Fruit fly (Drosophila melanogaster) whole organism, embryonic: Measurements from ENCODE around the gene eIF3l.
A peak's percentile ranks its signal among the peaks of the same experiment; 100 is the strongest.

Experiments used
- Bgb ChIP-seq: fragments of 200-800 bp; sonication (Bioruptor generic); IDR thresholded peaks from 2 replicates; pipeline ENCODE4 v1.3.6; 2022; ENCODE audit warnings: missing biosample characterization, missing genetic modification characterization; ENCODE audit not compliant: partially characterized antibody
- CG10147 ChIP-seq: fragments of 200-800 bp; sonication (Bioruptor generic); optimal IDR thresholded peaks from 2 replicates; lab custom pipeline; 2019; ENCODE audit warnings: missing biosample characterization, mild to moderate bottlenecking, missing genetic modification characterization, moderate library complexity
- CG10209 ChIP-seq: fragments of 200-800 bp; sonication (Bioruptor generic); optimal IDR thresholded peaks from 3 replicates; lab custom pipeline; 2017; ENCODE audit warnings: missing biosample characterization, mild to moderate bottlenecking, missing genetic modification characterization, missing genetic modification reagents
- CG10366 ChIP-seq: fragments of 200-800 bp; sonication (Bioruptor generic); IDR thresholded peaks from 2 replicates; pipeline ENCODE4 v1.3.6; 2022; ENCODE audit warnings: missing biosample characterization, missing genetic modification characterization
- CG10654 ChIP-seq: fragments of 200-800 bp; sonication (Bioruptor generic); optimal IDR thresholded peaks from 2 replicates; lab custom pipeline; 2016; ENCODE audit warnings: missing biosample characterization, missing genetic modification characterization
- CG11456 ChIP-seq: fragments of 200-800 bp; sonication (Bioruptor generic); IDR thresholded peaks from 3 replicates; pipeline ENCODE4 v1.3.6; 2022; ENCODE audit warnings: missing biosample characterization, missing genetic modification characterization
- CG11560 ChIP-seq: fragments of 200-800 bp; sonication (Bioruptor generic); IDR thresholded peaks from 3 replicates; pipeline ENCODE4 v1.3.6; 2022; ENCODE audit warnings: missing biosample characterization, missing genetic modification characterization
- CG11696 ChIP-seq: fragments of 200-800 bp; sonication (Bioruptor generic); IDR thresholded peaks from 2 replicates; pipeline ENCODE4 v1.3.6; 2022; ENCODE audit warnings: missing biosample characterization, missing genetic modification characterization
- CG12391 ChIP-seq: fragments of 200-800 bp; sonication (Bioruptor generic); optimal IDR thresholded peaks from 3 replicates; lab custom pipeline; 2018; ENCODE audit warnings: missing biosample characterization, mild to moderate bottlenecking, missing genetic modification characterization, moderate library complexity
- CG14860 ChIP-seq: fragments of 200-800 bp; sonication (Bioruptor generic); IDR thresholded peaks from 3 replicates; pipeline ENCODE4 v1.3.6; 2022; ENCODE audit warnings: missing biosample characterization, missing genetic modification characterization; ENCODE audit not compliant: partially characterized antibody
- CG15696 ChIP-seq: fragments of 200-800 bp; sonication (Bioruptor generic); optimal IDR thresholded peaks from 2 replicates; lab custom pipeline; 2019; ENCODE audit warnings: missing biosample characterization, mild to moderate bottlenecking, missing genetic modification characterization, moderate library complexity
- CG17186 ChIP-seq: fragments of 200-800 bp; sonication (Bioruptor generic); optimal IDR thresholded peaks from 3 replicates; lab custom pipeline; 2017; ENCODE audit warnings: missing biosample characterization, missing genetic modification reagents, missing genetic modification characterization
- CG2129 ChIP-seq: fragments of 200-800 bp; sonication (Bioruptor generic); IDR thresholded peaks from 2 replicates; pipeline ENCODE4 v1.3.6; 2022; ENCODE audit warnings: missing biosample characterization, missing genetic modification characterization; ENCODE audit not compliant: partially characterized antibody
- CG2889 ChIP-seq: fragments of 200-800 bp; sonication (Bioruptor generic); IDR thresholded peaks from 3 replicates; pipeline ENCODE4 v1.3.6; 2022; ENCODE audit warnings: missing biosample characterization, missing genetic modification characterization
- CG4328 ChIP-seq: fragments of 200-800 bp; sonication (Bioruptor generic); optimal IDR thresholded peaks from 3 replicates; lab custom pipeline; 2017; ENCODE audit warnings: missing biosample characterization, missing genetic modification reagents, missing genetic modification characterization
- CG6254 ChIP-seq: fragments of 200-800 bp; sonication (Bioruptor generic); optimal IDR thresholded peaks from 3 replicates; lab custom pipeline; 2017; ENCODE audit warnings: mild to moderate bottlenecking, missing biosample characterization, missing genetic modification reagents, missing genetic modification characterization
- Doc3 ChIP-seq: fragments of 200-800 bp; sonication (Bioruptor generic); IDR thresholded peaks from 3 replicates; pipeline ENCODE4 v1.3.6; 2022; ENCODE audit warnings: missing biosample characterization, missing genetic modification characterization; ENCODE audit not compliant: partially characterized antibody
- Fer3 ChIP-seq: fragments of 200-800 bp; sonication (Bioruptor generic); optimal IDR thresholded peaks from 2 replicates; lab custom pipeline; 2018; ENCODE audit warnings: missing biosample characterization, mild to moderate bottlenecking, missing genetic modification characterization, moderate library complexity
- H2.0 ChIP-seq: fragments of 200-800 bp; sonication (Bioruptor generic); IDR thresholded peaks from 2 replicates; pipeline ENCODE4 v1.3.6; 2022; ENCODE audit warnings: missing biosample characterization, missing genetic modification characterization
- HmgZ ChIP-seq: fragments of 200-800 bp; sonication (Bioruptor generic); optimal IDR thresholded peaks from 2 replicates; lab custom pipeline; 2018; ENCODE audit warnings: missing biosample characterization, mild to moderate bottlenecking, missing genetic modification characterization
- Hr39 ChIP-seq: fragments of >200 bp; optimal IDR thresholded peaks from 2 replicates; lab custom pipeline; 2017
- Kr ChIP-seq: fragments of 200-800 bp; sonication (Bioruptor generic); optimal IDR thresholded peaks from 2 replicates; lab custom pipeline; 2017; ENCODE audit warnings: missing biosample characterization, mild to moderate bottlenecking, missing genetic modification characterization
- Meics ChIP-seq: fragments of 200-800 bp; sonication (Bioruptor generic); optimal IDR thresholded peaks from 2 replicates; lab custom pipeline; 2017; ENCODE audit warnings: missing biosample characterization, mild to moderate bottlenecking, missing genetic modification characterization
- Mrtf ChIP-seq: fragments of 200-800 bp; sonication (Bioruptor generic); IDR thresholded peaks from 3 replicates; pipeline ENCODE4 v1.3.6; 2022; ENCODE audit warnings: missing biosample characterization, missing genetic modification characterization
- Opbp ChIP-seq: fragments of 200-800 bp; sonication (Bioruptor generic); IDR thresholded peaks from 3 replicates; pipeline ENCODE4 v1.3.6; 2022; ENCODE audit warnings: missing biosample characterization, missing genetic modification characterization; ENCODE audit not compliant: partially characterized antibody
- Optix ChIP-seq: fragments of 200-800 bp; sonication (Bioruptor generic); IDR thresholded peaks from 3 replicates; pipeline ENCODE4 v1.3.6; 2022; ENCODE audit warnings: missing biosample characterization, missing genetic modification characterization
- PHDP ChIP-seq: fragments of 200-800 bp; sonication (Bioruptor generic); optimal IDR thresholded peaks from 3 replicates; lab custom pipeline; 2018; ENCODE audit warnings: missing biosample characterization, mild to moderate bottlenecking, missing genetic modification characterization, moderate library complexity
- Rx ChIP-seq: fragments of 200-800 bp; sonication (Bioruptor generic); IDR thresholded peaks from 2 replicates; pipeline ENCODE4 v1.3.6; 2022; ENCODE audit warnings: missing biosample characterization, missing genetic modification characterization
- Trl ChIP-seq, 3 experiments: fragments of >200 bp in 2 of 3; fragments of 200-800 bp in 1 of 3; sonication (Bioruptor generic) in 1 of 3; optimal IDR thresholded peaks; 2 replicates in 1 of 3; 3 replicates in 2 of 3; lab custom pipeline; 2016 to 2017; ENCODE audit warnings: missing biosample characterization in 1 of 3, missing genetic modification characterization in 1 of 3
- abd-A ChIP-seq: fragments of 200-800 bp; sonication (Bioruptor generic); optimal IDR thresholded peaks from 3 replicates; lab custom pipeline; 2019; ENCODE audit warnings: missing biosample characterization, mild to moderate bottlenecking, missing genetic modification characterization, moderate library complexity
- al ChIP-seq: fragments of 200-800 bp; sonication (Bioruptor generic); IDR thresholded peaks from 2 replicates; pipeline ENCODE4 v1.3.6; 2022; ENCODE audit warnings: missing biosample characterization, missing genetic modification characterization
- ase ChIP-seq: fragments of 200-800 bp; sonication (Bioruptor generic); IDR thresholded peaks from 3 replicates; pipeline ENCODE4 v1.3.6; 2022; ENCODE audit warnings: missing biosample characterization, missing genetic modification characterization
- ato ChIP-seq: fragments of 200-800 bp; sonication (Bioruptor generic); IDR thresholded peaks from 2 replicates; pipeline ENCODE4 v1.3.6; 2022; ENCODE audit warnings: missing biosample characterization, missing genetic modification characterization; ENCODE audit not compliant: partially characterized antibody
- ftz-f1 ChIP-seq: fragments of 200-800 bp; sonication (Bioruptor generic); optimal IDR thresholded peaks from 2 replicates; lab custom pipeline; 2016; ENCODE audit warnings: missing biosample characterization, missing genetic modification characterization
- hbn ChIP-seq: fragments of 200-800 bp; sonication (Bioruptor generic); IDR thresholded peaks from 2 replicates; pipeline ENCODE4 v1.3.6; 2022; ENCODE audit warnings: missing biosample characterization, missing genetic modification characterization; ENCODE audit not compliant: partially characterized antibody
- jumu ChIP-seq: fragments of 200-800 bp; sonication (Bioruptor generic); optimal IDR thresholded peaks from 3 replicates; lab custom pipeline; 2016; ENCODE audit warnings: missing biosample characterization, missing genetic modification characterization
- kah ChIP-seq: fragments of 200-800 bp; sonication (Bioruptor generic); optimal IDR thresholded peaks from 2 replicates; lab custom pipeline; 2018; ENCODE audit warnings: missing biosample characterization, mild to moderate bottlenecking, missing genetic modification characterization
- kni ChIP-seq: fragments of 200-800 bp; sonication (Bioruptor generic); optimal IDR thresholded peaks from 3 replicates; lab custom pipeline; 2017; ENCODE audit warnings: mild to moderate bottlenecking, missing biosample characterization, missing genetic modification reagents, missing genetic modification characterization
- lbe ChIP-seq: fragments of 200-800 bp; sonication (Bioruptor generic); optimal IDR thresholded peaks from 2 replicates; lab custom pipeline; 2016; ENCODE audit warnings: missing biosample characterization, mild to moderate bottlenecking, missing genetic modification characterization
- mam ChIP-seq: fragments of 200-800 bp; sonication (Bioruptor generic); optimal IDR thresholded peaks from 3 replicates; lab custom pipeline; 2016; ENCODE audit warnings: missing biosample characterization, missing genetic modification characterization
- phol ChIP-seq: fragments of 200-800 bp; sonication (Bioruptor generic); optimal IDR thresholded peaks from 3 replicates; lab custom pipeline; 2018; ENCODE audit warnings: missing biosample characterization, mild to moderate bottlenecking, missing genetic modification characterization, moderate library complexity
- salm ChIP-seq: fragments of 200-800 bp; sonication (Bioruptor generic); optimal IDR thresholded peaks from 2 replicates; lab custom pipeline; 2018; ENCODE audit warnings: missing biosample characterization, mild to moderate bottlenecking, missing genetic modification characterization
- sens-2 ChIP-seq: fragments of 200-800 bp; sonication (Bioruptor generic); IDR thresholded peaks from 2 replicates; pipeline ENCODE4 v1.3.6; 2022; ENCODE audit warnings: missing biosample characterization, missing genetic modification characterization
- tgo ChIP-seq: fragments of 200-800 bp; sonication (Bioruptor generic); IDR thresholded peaks from 3 replicates; pipeline ENCODE4 v1.3.6; 2022; ENCODE audit warnings: missing biosample characterization, missing genetic modification characterization
- tin ChIP-seq: fragments of 200-800 bp; sonication (Bioruptor generic); optimal IDR thresholded peaks from 3 replicates; lab custom pipeline; 2016; ENCODE audit warnings: missing biosample characterization, missing genetic modification characterization
- tna ChIP-seq: fragments of 200-800 bp; sonication (Bioruptor generic); IDR thresholded peaks from 2 replicates; pipeline ENCODE4 v1.3.6; 2022; ENCODE audit warnings: missing biosample characterization, missing genetic modification characterization; ENCODE audit not compliant: partially characterized antibody
- wdn ChIP-seq: fragments of 200-800 bp; sonication (Bioruptor generic); IDR thresholded peaks from 2 replicates; pipeline ENCODE4 v1.3.6; 2022; ENCODE audit warnings: missing biosample characterization, missing genetic modification characterization
- zen2 ChIP-seq: fragments of 200-800 bp; sonication (Bioruptor generic); IDR thresholded peaks from 3 replicates; pipeline ENCODE4 v1.3.6; 2022; ENCODE audit warnings: missing biosample characterization, missing genetic modification characterization; ENCODE audit not compliant: partially characterized antibody
- zfh1 ChIP-seq: fragments of 200-800 bp; sonication (Bioruptor generic); IDR thresholded peaks from 3 replicates; pipeline ENCODE4 v1.3.6; 2022; ENCODE audit warnings: missing biosample characterization, missing genetic modification characterization

The eIF3l gene

dm6 chr3L:12115966-12116735 is 29.7 kb downstream of the eIF3l start, which contains the start of gene vers (continued):
- TF ChIP-seq Opbp (GFP tag; lab: Robert Waterston, UW) (peak; percentile 95), CG6254 (no peak), CG11696 (GFP tag; lab: Robert Waterston, UW) (no peak), ato (GFP tag; lab: Robert Waterston, UW) (peak; percentile 95), CG14860 (GFP tag; lab: Robert Waterston, UW) (peak; percentile 86), CG2129 (peak; percentile 89), salm (no peak), Hr39 (lab: Kevin White, UChicago) (no peak), Meics (no peak), mam (GFP tag; lab: Kevin White, UChicago) (peak; percentile 47), Trl (optimal IDR thresholded peaks at IDR 0.05; lab: Kevin White, UChicago) (no peak), Trl (GFP tag; optimal IDR thresholded peaks at IDR 0.05; lab: Kevin White, UChicago) (peak; percentile 52), CG11560 (tag; lab: Robert Waterston, UW) (no peak), H2.0 (GFP tag; lab: Robert Waterston, UW) (no peak), kah (GFP tag; lab: Kevin White, UChicago) (no peak), CG10654 (no peak), CG12391 (tag; lab: Kevin White, UChicago) (peak; percentile 28), tna (GFP tag; lab: Robert Waterston, UW) (peak; percentile 83), ase (GFP tag; lab: Robert Waterston, UW) (no peak), CG2889 (no peak), CG10209 (GFP tag; lab: Kevin White, UChicago) (no peak), Fer3 (tag; lab: Kevin White, UChicago) (no peak), Bgb (peak; percentile 95), zen2 (GFP tag; lab: Robert Waterston, UW) (peak; percentile 88), PHDP (no peak), jumu (peak; percentile 8), hbn (GFP tag; lab: Robert Waterston, UW) (peak; percentile 95), CG10147 (GFP tag; lab: Kevin White, UChicago) (no peak), Mrtf (GFP tag; lab: Robert Waterston, UW) (no peak), al (no peak), CG4328 (GFP tag; lab: Kevin White, UChicago) (no peak), phol (tag; lab: Kevin White, UChicago) (peak; percentile 38), CG10366 (GFP tag; lab: Robert Waterston, UW) (no peak; the same call in 1 of the 2 replicates), Rx (GFP tag; lab: Robert Waterston, UW) (no peak), tin (GFP tag; lab: Kevin White, UChicago) (peak; percentile 23), CG11456 (no peak), Doc3 (GFP tag; lab: Robert Waterston, UW) (peak; percentile 91), CG15696 (tag; lab: Kevin White, UChicago) (no peak), sens-2 (GFP tag; lab: Robert Waterston, UW) (no peak), CG17186 (GFP tag; lab: Kevin White, UChicago) (peak; percentile 9), Optix (GFP tag; lab: Robert Waterston, UW) (no peak), tgo (GFP tag; lab: Robert Waterston, UW) (no peak), abd-A (tag; lab: Kevin White, UChicago) (no peak), ftz-f1 (no peak), Kr (GFP tag; lab: Kevin White, UChicago) (no peak), zfh1 (GFP tag; lab: Robert Waterston, UW) (peak; percentile 40; the same call in 1 of the 3 replicates), HmgZ (tag; lab: Kevin White, UChicago) (peak; percentile 43), kni (GFP tag; lab: Kevin White, UChicago) (no peak), wdn (no peak), lbe (GFP tag; lab: Kevin White, UChicago) (peak; percentile 41)
